Worm (Caenorhabditis elegans) whole organism, L4/young adult: ENCODE measurements around the gene sri-25.

Experiments
- W03F9.2 ChIP-seq: fragments of 150-350 bp; optimal IDR thresholded peaks from 2 replicates; lab custom pipeline; 2014; ENCODE audit warnings: missing biosample characterization, missing genetic modification characterization
- him-1 ChIP-seq: sonication (generic microtip); optimal IDR thresholded peaks from 2 replicates; lab custom pipeline; 2016; ENCODE audit warnings: missing genotype, missing genetic modification reagents, missing genetic modification characterization, missing compliant biosample characterization

ce11 chrV:15175459-15175858 lies 41.3 kb upstream of the sri-25 start, which contains the start of gene clec-47:
- TF ChIP-seq him-1 (tag; lab: Kevin White, UChicago) (no peak), W03F9.2 (tag; lab: Kevin White, UChicago) (no peak)
